Comparison of ENCODE assay signal across 5 fruit fly cellular contexts in the genomic region with DNA sequence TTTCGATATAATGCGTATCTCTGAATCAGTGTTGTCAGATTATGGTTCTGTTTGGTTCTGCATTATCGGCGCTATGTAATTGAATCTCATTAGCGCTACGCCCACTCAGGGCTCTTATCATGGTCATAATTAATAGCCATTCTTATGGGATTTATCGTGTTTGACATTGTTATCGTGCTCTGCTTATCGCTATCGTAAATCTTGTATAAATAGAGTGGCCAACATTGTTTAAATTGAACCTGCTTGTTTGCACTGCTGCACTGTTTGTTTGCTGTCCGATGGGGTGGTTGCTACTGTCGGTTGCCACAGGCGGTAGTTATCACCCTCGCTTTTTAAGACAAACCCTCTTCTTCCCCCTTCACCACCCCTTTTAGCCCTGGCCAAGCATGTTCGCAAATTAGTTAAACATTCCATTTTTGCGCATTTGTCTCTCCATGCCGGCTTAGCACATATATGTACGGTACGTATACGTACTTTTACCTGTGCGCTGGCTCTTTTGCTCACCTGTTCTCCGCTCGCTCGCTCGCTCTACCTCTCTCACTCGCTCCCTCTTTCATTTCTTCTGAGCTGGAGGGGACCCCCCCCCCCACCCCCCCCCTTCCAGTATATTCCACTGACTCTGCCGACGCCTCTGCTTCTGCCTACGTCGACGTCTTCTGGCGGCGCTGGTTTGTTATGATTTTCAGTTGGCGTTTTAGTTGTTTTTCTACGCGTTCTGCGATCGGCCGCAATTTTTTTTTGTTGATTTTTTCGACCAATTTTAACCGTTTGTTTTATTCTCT.
TF ChIP-seq lines count a peak whose summit lies in the region.

No protein-coding gene starts in this region.

- TF ChIP-seq CTCF in whole organism, embryonic (GFP tag; optimal IDR thresholded peaks at IDR 0.05; lab: Kevin White, UChicago), result peak; percentile 15

TF ChIP-seq in whole organism, adult, 20 proteins besides CTCF, POLR2A, EP300 and RAD21 (continues in another document):
- no peak for TF ChIP-seq CG33017 (tag; optimal IDR thresholded peaks at IDR 0.05; lab: Kevin White, UChicago)
- TF ChIP-seq Hr96 (GFP tag; optimal IDR thresholded peaks at IDR 0.05; lab: Kevin White, UChicago), result peak; percentile 27
- no peak for TF ChIP-seq CG14711 (tag; optimal IDR thresholded peaks at IDR 0.05; lab: Kevin White, UChicago)
- TF ChIP-seq Mnt (GFP tag; optimal IDR thresholded peaks at IDR 0.05; lab: Kevin White, UChicago), result no peak
- no peak for TF ChIP-seq CG5204 (GFP tag; optimal IDR thresholded peaks at IDR 0.05; lab: Kevin White, UChicago)
- no peak for TF ChIP-seq toe (GFP tag; optimal IDR thresholded peaks at IDR 0.05; lab: Kevin White, UChicago)
- TF ChIP-seq tj (GFP tag; optimal IDR thresholded peaks at IDR 0.05; lab: Kevin White, UChicago), result peak; percentile 83
- TF ChIP-seq Crg-1 (GFP tag; optimal IDR thresholded peaks at IDR 0.05; lab: Kevin White, UChicago), result peak; percentile 62
- no peak for TF ChIP-seq Clk (GFP tag; optimal IDR thresholded peaks at IDR 0.05; lab: Kevin White, UChicago)
- TF ChIP-seq cnc (optimal IDR thresholded peaks at IDR 0.05; lab: Kevin White, UChicago), result no peak
- TF ChIP-seq CG1620 (GFP tag; optimal IDR thresholded peaks at IDR 0.05; lab: Kevin White, UChicago), result peak; percentile 11
- no peak for TF ChIP-seq CG7045 (GFP tag; optimal IDR thresholded peaks at IDR 0.05; lab: Kevin White, UChicago)
- peak; percentile 16 for TF ChIP-seq CG12768 (GFP tag; optimal IDR thresholded peaks at IDR 0.05; lab: Kevin White, UChicago)
- peak; percentile 14 for TF ChIP-seq bab1 (GFP tag; optimal IDR thresholded peaks at IDR 0.05; lab: Kevin White, UChicago)
- no peak for TF ChIP-seq kay (GFP tag; lab: Kevin White, UChicago; ENCODE audit: borderline replicate concordance)
- peak; percentile 31 for TF ChIP-seq CG7101 (tag; optimal IDR thresholded peaks at IDR 0.05; lab: Kevin White, UChicago)

TF ChIP-seq in whole organism, embryonic, 481 proteins besides CTCF, POLR2A, EP300 and RAD21 (continues in another document):
- TF ChIP-seq wdn (GFP tag; IDR thresholded peaks at IDR 0.05; lab: Robert Waterston, UW) (no peak), tx (GFP tag; optimal IDR thresholded peaks at IDR 0.05; lab: Kevin White, UChicago) (peak; percentile 16), gsb (GFP tag; IDR thresholded peaks at IDR 0.05; lab: Robert Waterston, UW) (no peak), CG11085 (GFP tag; IDR thresholded peaks at IDR 0.05; lab: Robert Waterston, UW) (no peak), CG8944 (GFP tag; optimal IDR thresholded peaks at IDR 0.05; lab: Kevin White, UChicago) (peak; percentile 39), CG3163 (GFP tag; optimal IDR thresholded peaks at IDR 0.05; lab: Kevin White, UChicago) (peak; percentile 5), CrebB (tag; optimal IDR thresholded peaks at IDR 0.05; lab: Kevin White, UChicago) (peak; percentile 44), HmgZ (tag; optimal IDR thresholded peaks at IDR 0.05; lab: Kevin White, UChicago) (peak; percentile 33), CG31365 (tag; optimal IDR thresholded peaks at IDR 0.05; lab: Kevin White, UChicago) (peak; percentile 59), CG14050 (GFP tag; IDR thresholded peaks at IDR 0.05; lab: Robert Waterston, UW) (0 out of 3 replicates have a peak, but pooled peaks have one; percentile 11), fd102C (GFP tag; optimal IDR thresholded peaks at IDR 0.05; lab: Kevin White, UChicago) (peak; percentile 58), Elba2 (GFP tag; optimal IDR thresholded peaks at IDR 0.05; lab: Kevin White, UChicago) (no peak), CG4282 (GFP tag; optimal IDR thresholded peaks at IDR 0.05; lab: Kevin White, UChicago) (no peak), eve (GFP tag; optimal IDR thresholded peaks at IDR 0.05; lab: Kevin White, UChicago) (no peak), CG14965 (GFP tag; optimal IDR thresholded peaks at IDR 0.05; lab: Kevin White, UChicago; ENCODE audit: borderline replicate concordance) (peak; percentile 36), klu (GFP tag; IDR thresholded peaks at IDR 0.05; lab: Robert Waterston, UW) (no peak), CG10147 (GFP tag; optimal IDR thresholded peaks at IDR 0.05; lab: Kevin White, UChicago) (no peak)

TF ChIP-seq in whole organism, prepupa, 60 proteins besides CTCF, POLR2A, EP300 and RAD21 (continues in another document):
- TF ChIP-seq CG7368 (GFP tag; optimal IDR thresholded peaks at IDR 0.05; lab: Kevin White, UChicago) (peak; percentile 58), Eip78C (GFP tag; lab: Kevin White, UChicago) (peak; percentile 79), CG11294 (GFP tag; IDR thresholded peaks at IDR 0.05; lab: Robert Waterston, UW) (no peak), esn (GFP tag; optimal IDR thresholded peaks at IDR 0.05; lab: Kevin White, UChicago) (no peak), fd85E (GFP tag; optimal IDR thresholded peaks at IDR 0.05; lab: Kevin White, UChicago) (no peak), svp (GFP tag; lab: Kevin White, UChicago) (no peak), CG6854 (GFP tag; optimal IDR thresholded peaks at IDR 0.05; lab: Kevin White, UChicago) (peak; percentile 20), Met (GFP tag; optimal IDR thresholded peaks at IDR 0.05; lab: Kevin White, UChicago) (no peak), Eip75B (GFP tag; optimal IDR thresholded peaks at IDR 0.05; lab: Kevin White, UChicago) (peak; percentile 26), Ets21C (GFP tag; optimal IDR thresholded peaks at IDR 0.05; lab: Kevin White, UChicago) (no peak), CG3919 (GFP tag; optimal IDR thresholded peaks at IDR 0.05; lab: Kevin White, UChicago) (peak; percentile 30), CG34406 (GFP tag; optimal IDR thresholded peaks at IDR 0.05; lab: Kevin White, UChicago) (peak; percentile 49), spab (GFP tag; optimal IDR thresholded peaks at IDR 0.05; lab: Kevin White, UChicago) (peak; percentile 35), Hr39 (GFP tag; optimal IDR thresholded peaks at IDR 0.05; lab: Kevin White, UChicago) (no peak), CG6808 (GFP tag; optimal IDR thresholded peaks at IDR 0.05; lab: Kevin White, UChicago) (peak; percentile 66), Blimp-1 (GFP tag; optimal IDR thresholded peaks at IDR 0.05; lab: Kevin White, UChicago) (peak; percentile 13), topi (GFP tag; optimal IDR thresholded peaks at IDR 0.05; lab: Kevin White, UChicago) (peak; percentile 39), CG3032 (tag; optimal IDR thresholded peaks at IDR 0.05; lab: Kevin White, UChicago) (no peak)

TF ChIP-seq in whole organism, pupa, 21 proteins besides CTCF, POLR2A, EP300 and RAD21 (continues in another document):
- TF ChIP-seq rn (GFP tag; IDR thresholded peaks at IDR 0.05; lab: Robert Waterston, UW) (no peak), Pif1B (GFP tag; optimal IDR thresholded peaks at IDR 0.05; lab: Kevin White, UChicago) (peak; percentile 60), CG9948 (tag; optimal IDR thresholded peaks at IDR 0.05; lab: Kevin White, UChicago) (no peak), CG8159 (tag; optimal IDR thresholded peaks at IDR 0.05; lab: Kevin White, UChicago) (peak; percentile 16), EcR (GFP tag; optimal IDR thresholded peaks at IDR 0.05; lab: Kevin White, UChicago) (peak; percentile 11), Snoo (tag; optimal IDR thresholded peaks at IDR 0.05; lab: Kevin White, UChicago) (no peak), CG34367 (tag; optimal IDR thresholded peaks at IDR 0.05; lab: Kevin White, UChicago) (peak; percentile 35), CG12605 (GFP tag; IDR thresholded peaks at IDR 0.05; lab: Robert Waterston, UW) (no peak), CG10348 (GFP tag; IDR thresholded peaks at IDR 0.05; lab: Robert Waterston, UW) (no peak), CG32121 (GFP tag; IDR thresholded peaks at IDR 0.05; lab: Robert Waterston, UW) (no peak), CG13204 (GFP tag; optimal IDR thresholded peaks at IDR 0.05; lab: Kevin White, UChicago) (peak; percentile 2), Pif1A (GFP tag; optimal IDR thresholded peaks at IDR 0.05; lab: Kevin White, UChicago) (peak; percentile 67), CG8301 (tag; optimal IDR thresholded peaks at IDR 0.05; lab: Kevin White, UChicago) (no peak), gl (tag; optimal IDR thresholded peaks at IDR 0.05; lab: Kevin White, UChicago) (peak; percentile 65), D1 (tag; optimal IDR thresholded peaks at IDR 0.05; lab: Kevin White, UChicago) (no peak), CG15710 (tag; optimal IDR thresholded peaks at IDR 0.05; lab: Kevin White, UChicago) (peak; percentile 8), CG4496 (GFP tag; IDR thresholded peaks at IDR 0.05; lab: Robert Waterston, UW) (no peak), CG14655 (GFP tag; optimal IDR thresholded peaks at IDR 0.05; lab: Kevin White, UChicago) (peak; percentile 35), Ets98B (GFP tag; IDR thresholded peaks at IDR 0.05; lab: Robert Waterston, UW) (0 out of 2 replicates have a peak, but pooled peaks have one; percentile 39)

TF ChIP-seq in whole organism, wandering third instar larva, 38 proteins besides CTCF, POLR2A, EP300 and RAD21 (continues in another document):
- peak; percentile 72 for TF ChIP-seq Hr83 (GFP tag; optimal IDR thresholded peaks at IDR 0.05; lab: Kevin White, UChicago; ENCODE audit: poor library complexity, severe bottlenecking)
- no peak for TF ChIP-seq CG9705 (GFP tag; optimal IDR thresholded peaks at IDR 0.05; lab: Kevin White, UChicago)
- peak; percentile 0 for TF ChIP-seq Dfd (GFP tag; optimal IDR thresholded peaks at IDR 0.05; lab: Kevin White, UChicago)
- no peak for TF ChIP-seq Jra (GFP tag; optimal IDR thresholded peaks at IDR 0.05; lab: Kevin White, UChicago)
- TF ChIP-seq h (GFP tag; optimal IDR thresholded peaks at IDR 0.05; lab: Kevin White, UChicago), result peak; percentile 38
- no peak for TF ChIP-seq CrebA (GFP tag; optimal IDR thresholded peaks at IDR 0.05; lab: Kevin White, UChicago; ENCODE audit: borderline replicate concordance)
- TF ChIP-seq sv (GFP tag; optimal IDR thresholded peaks at IDR 0.05; lab: Kevin White, UChicago), result no peak
- TF ChIP-seq tai (GFP tag; optimal IDR thresholded peaks at IDR 0.05; lab: Kevin White, UChicago), result no peak
- no peak for TF ChIP-seq dsf (GFP tag; optimal IDR thresholded peaks at IDR 0.05; lab: Kevin White, UChicago; ENCODE audit: borderline replicate concordance)
- peak; percentile 46 for TF ChIP-seq rgr (GFP tag; optimal IDR thresholded peaks at IDR 0.05; lab: Kevin White, UChicago)
- no peak for TF ChIP-seq CG32264 (GFP tag; optimal IDR thresholded peaks at IDR 0.05; lab: Kevin White, UChicago)
- TF ChIP-seq OdsH (GFP tag; optimal IDR thresholded peaks at IDR 0.05; lab: Kevin White, UChicago), result peak; percentile 41
- no peak for TF ChIP-seq Myc (optimal IDR thresholded peaks at IDR 0.05; lab: Kevin White, UChicago)
- no peak for TF ChIP-seq dmrt93B (GFP tag; optimal IDR thresholded peaks at IDR 0.05; lab: Kevin White, UChicago)
- TF ChIP-seq brk (GFP tag; optimal IDR thresholded peaks at IDR 0.05; lab: Kevin White, UChicago), result no peak
- no peak for TF ChIP-seq HLH106 (tag; optimal IDR thresholded peaks at IDR 0.05; lab: Kevin White, UChicago)
- no peak for TF ChIP-seq pan (optimal IDR thresholded peaks at IDR 0.05; lab: Kevin White, UChicago)
- no peak for TF ChIP-seq woc (GFP tag; optimal IDR thresholded peaks at IDR 0.05; lab: Kevin White, UChicago)
- TF ChIP-seq Vsx2 (GFP tag; optimal IDR thresholded peaks at IDR 0.05; lab: Kevin White, UChicago; ENCODE audit: partially characterized antibody), result no peak
- no peak for TF ChIP-seq Hr78 (GFP tag; optimal IDR thresholded peaks at IDR 0.05; lab: Kevin White, UChicago)
- no peak for TF ChIP-seq GATAd (GFP tag; optimal IDR thresholded peaks at IDR 0.05; lab: Kevin White, UChicago)
